Fruit fly (Drosophila melanogaster) whole organism, embryonic: ENCODE data around the gene CG42404.
A peak's percentile ranks its signal among the peaks of the same experiment; 100 is the strongest.

Experiments used
- Adf1 ChIP-seq: fragments of 200-800 bp; sonication (Bioruptor generic); IDR thresholded peaks from 2 replicates; pipeline ENCODE4 v1.3.6; 2022; ENCODE audit warnings: missing biosample characterization, missing genetic modification characterization
- Antp ChIP-seq: fragments of 200-800 bp; sonication (Bioruptor generic); optimal IDR thresholded peaks from 3 replicates; lab custom pipeline; 2016; ENCODE audit warnings: missing biosample characterization, missing genetic modification characterization
- Asciz ChIP-seq: fragments of 200-800 bp; sonication (Bioruptor generic); optimal IDR thresholded peaks from 2 replicates; lab custom pipeline; 2017; ENCODE audit warnings: missing biosample characterization, mild to moderate bottlenecking, missing genetic modification characterization, missing genetic modification reagents
- Atf3 ChIP-seq: fragments of 200-800 bp; sonication (Bioruptor generic); optimal IDR thresholded peaks from 3 replicates; lab custom pipeline; 2016; ENCODE audit warnings: missing biosample characterization, missing genetic modification characterization
- CG1024 ChIP-seq: fragments of 200-800 bp; sonication (Bioruptor generic); IDR thresholded peaks from 2 replicates; pipeline ENCODE4 v1.3.6; 2022; ENCODE audit warnings: missing biosample characterization, missing genetic modification characterization
- CG11504 ChIP-seq: fragments of 200-800 bp; sonication (Bioruptor generic); optimal IDR thresholded peaks from 3 replicates; lab custom pipeline; 2019; ENCODE audit warnings: missing biosample characterization, mild to moderate bottlenecking, missing genetic modification characterization, moderate library complexity
- CG11723 ChIP-seq: fragments of 200-800 bp; sonication (Bioruptor generic); optimal IDR thresholded peaks from 2 replicates; lab custom pipeline; 2017; ENCODE audit warnings: missing biosample characterization, mild to moderate bottlenecking, missing genetic modification characterization
- CG12219 ChIP-seq: fragments of 200-800 bp; sonication (Bioruptor generic); optimal IDR thresholded peaks from 3 replicates; lab custom pipeline; 2018; ENCODE audit warnings: missing biosample characterization, mild to moderate bottlenecking, missing genetic modification characterization
- CG14441 ChIP-seq: fragments of 200-800 bp; sonication (Bioruptor generic); IDR thresholded peaks from 2 replicates; pipeline ENCODE4 v1.3.6; 2022; ENCODE audit warnings: missing biosample characterization, missing genetic modification characterization
- CG14965 ChIP-seq: fragments of 200-800 bp; sonication (Bioruptor generic); optimal IDR thresholded peaks from 2 replicates; lab custom pipeline; 2016; ENCODE audit warnings: missing biosample characterization, missing genetic modification characterization, borderline replicate concordance
- CG18476 ChIP-seq: fragments of 200-800 bp; sonication (Bioruptor generic); optimal IDR thresholded peaks from 2 replicates; lab custom pipeline; 2016; ENCODE audit warnings: missing biosample characterization, mild to moderate bottlenecking, missing genetic modification characterization
- CG2199 ChIP-seq: fragments of 200-800 bp; sonication (Bioruptor generic); IDR thresholded peaks from 3 replicates; pipeline ENCODE4 v1.3.6; 2022; ENCODE audit warnings: missing biosample characterization, missing genetic modification characterization
- CG2889 ChIP-seq: fragments of 200-800 bp; sonication (Bioruptor generic); IDR thresholded peaks from 3 replicates; pipeline ENCODE4 v1.3.6; 2022; ENCODE audit warnings: missing biosample characterization, missing genetic modification characterization
- CG4282 ChIP-seq: fragments of 200-800 bp; sonication (Bioruptor generic); optimal IDR thresholded peaks from 2 replicates; lab custom pipeline; 2016; ENCODE audit warnings: missing biosample characterization, missing genetic modification characterization
- CG5953 ChIP-seq: fragments of 200-800 bp; sonication (Bioruptor generic); IDR thresholded peaks from 2 replicates; pipeline ENCODE4 v1.3.6; 2022; ENCODE audit warnings: missing biosample characterization, missing genetic modification characterization
- CG6854 ChIP-seq: fragments of 200-800 bp; sonication (Bioruptor generic); optimal IDR thresholded peaks from 3 replicates; lab custom pipeline; 2017; ENCODE audit warnings: missing biosample characterization, mild to moderate bottlenecking, missing genetic modification characterization
- CG8089 ChIP-seq: fragments of 200-800 bp; sonication (Bioruptor generic); optimal IDR thresholded peaks from 3 replicates; lab custom pipeline; 2016; ENCODE audit warnings: missing biosample characterization, missing genetic modification characterization
- CG8944 ChIP-seq: fragments of 200-800 bp; sonication (Bioruptor generic); optimal IDR thresholded peaks from 3 replicates; lab custom pipeline; 2016; ENCODE audit warnings: missing biosample characterization, missing genetic modification characterization
- CHES-1-like ChIP-seq: fragments of 200-800 bp; sonication (Bioruptor generic); optimal IDR thresholded peaks from 2 replicates; lab custom pipeline; 2016; ENCODE audit warnings: missing biosample characterization, missing genetic modification characterization
- Camta ChIP-seq: fragments of 200-800 bp; sonication (Bioruptor generic); optimal IDR thresholded peaks from 2 replicates; lab custom pipeline; 2016; ENCODE audit warnings: missing biosample characterization, missing genetic modification characterization
- D19A ChIP-seq: fragments of 200-800 bp; optimal IDR thresholded peaks from 3 replicates; lab custom pipeline; 2019; ENCODE audit warnings: missing biosample characterization, mild to moderate bottlenecking, missing genetic modification characterization, moderate library complexity
- Dref ChIP-seq: fragments of 200-800 bp; sonication (Bioruptor generic); IDR thresholded peaks from 2 replicates; pipeline ENCODE4 v1.3.6; 2022; ENCODE audit warnings: missing biosample characterization, missing genetic modification characterization
- Drgx ChIP-seq: fragments of 200-800 bp; sonication (Bioruptor generic); IDR thresholded peaks from 2 replicates; pipeline ENCODE4 v1.3.6; 2022; ENCODE audit warnings: missing biosample characterization, missing genetic modification characterization
- Fer3 ChIP-seq: fragments of 200-800 bp; sonication (Bioruptor generic); optimal IDR thresholded peaks from 2 replicates; lab custom pipeline; 2018; ENCODE audit warnings: missing biosample characterization, mild to moderate bottlenecking, missing genetic modification characterization, moderate library complexity
- H2.0 ChIP-seq: fragments of 200-800 bp; sonication (Bioruptor generic); IDR thresholded peaks from 2 replicates; pipeline ENCODE4 v1.3.6; 2022; ENCODE audit warnings: missing biosample characterization, missing genetic modification characterization
- HLH4C ChIP-seq: fragments of 200-800 bp; sonication (Bioruptor generic); IDR thresholded peaks from 3 replicates; pipeline ENCODE4 v1.3.6; 2022; ENCODE audit warnings: missing biosample characterization, missing genetic modification characterization; ENCODE audit not compliant: partially characterized antibody
- Hey ChIP-seq: fragments of 200-800 bp; sonication (Bioruptor generic); optimal IDR thresholded peaks from 3 replicates; lab custom pipeline; 2018; ENCODE audit warnings: missing biosample characterization, mild to moderate bottlenecking, missing genetic modification characterization
- MESR4 ChIP-seq: fragments of 200-800 bp; sonication (Bioruptor generic); optimal IDR thresholded peaks from 2 replicates; lab custom pipeline; 2018; ENCODE audit warnings: missing biosample characterization, mild to moderate bottlenecking, missing genetic modification characterization, moderate library complexity
- Myb ChIP-seq: fragments of 200-800 bp; sonication (Bioruptor generic); optimal IDR thresholded peaks from 2 replicates; lab custom pipeline; 2016; ENCODE audit warnings: missing biosample characterization, missing genetic modification characterization
- NC2α ChIP-seq: fragments of 200-800 bp; sonication (Bioruptor generic); optimal IDR thresholded peaks from 2 replicates; lab custom pipeline; 2016; ENCODE audit warnings: missing biosample characterization, missing genetic modification characterization
- Neu2 ChIP-seq: fragments of 200-800 bp; sonication (Bioruptor generic); optimal IDR thresholded peaks from 3 replicates; lab custom pipeline; 2016; ENCODE audit warnings: missing biosample characterization, missing genetic modification characterization, borderline replicate concordance
- Nf-YC ChIP-seq: fragments of 200-800 bp; optimal IDR thresholded peaks from 3 replicates; lab custom pipeline; 2019; ENCODE audit warnings: missing biosample characterization, mild to moderate bottlenecking, missing genetic modification characterization, moderate library complexity
- Taf1 ChIP-seq: fragments of 200-800 bp; sonication (Bioruptor generic); IDR thresholded peaks from 2 replicates; pipeline ENCODE4 v1.3.6; 2022; ENCODE audit warnings: missing biosample characterization, missing genetic modification characterization
- Usf ChIP-seq: fragments of 200-800 bp; sonication (Bioruptor generic); optimal IDR thresholded peaks from 2 replicates; lab custom pipeline; 2017; ENCODE audit warnings: missing genotype, missing biosample characterization, missing genetic modification characterization
- ase ChIP-seq: fragments of 200-800 bp; sonication (Bioruptor generic); IDR thresholded peaks from 3 replicates; pipeline ENCODE4 v1.3.6; 2022; ENCODE audit warnings: missing biosample characterization, missing genetic modification characterization
- cato ChIP-seq: fragments of 200-800 bp; sonication (Bioruptor generic); optimal IDR thresholded peaks from 2 replicates; lab custom pipeline; 2016; ENCODE audit warnings: missing biosample characterization, missing genetic modification characterization, borderline replicate concordance
- emc ChIP-seq: fragments of 200-800 bp; sonication (Bioruptor generic); optimal IDR thresholded peaks from 2 replicates; lab custom pipeline; 2016; ENCODE audit warnings: missing biosample characterization, missing genetic modification characterization
- en ChIP-seq: fragments of 200-800 bp; sonication (Bioruptor generic); optimal IDR thresholded peaks from 2 replicates; lab custom pipeline; 2016; ENCODE audit warnings: missing biosample characterization, missing genetic modification characterization
- fd3F ChIP-seq: fragments of 200-800 bp; sonication (Bioruptor generic); optimal IDR thresholded peaks from 2 replicates; lab custom pipeline; 2018; ENCODE audit warnings: missing biosample characterization, mild to moderate bottlenecking, missing genetic modification characterization, moderate library complexity
- gcm2 ChIP-seq: fragments of 200-800 bp; sonication (Bioruptor generic); optimal IDR thresholded peaks from 2 replicates; lab custom pipeline; 2016; ENCODE audit warnings: missing biosample characterization, missing genetic modification characterization
- grau ChIP-seq: fragments of 200-800 bp; optimal IDR thresholded peaks from 3 replicates; lab custom pipeline; 2019; ENCODE audit warnings: missing biosample characterization, mild to moderate bottlenecking, missing genetic modification characterization, moderate library complexity
- lab ChIP-seq: fragments of 200-800 bp; sonication (Bioruptor generic); optimal IDR thresholded peaks from 3 replicates; lab custom pipeline; 2017; ENCODE audit warnings: missing biosample characterization, missing genetic modification characterization, mild to moderate bottlenecking, moderate library complexity, missing genetic modification reagents
- lbe ChIP-seq: fragments of 200-800 bp; sonication (Bioruptor generic); optimal IDR thresholded peaks from 2 replicates; lab custom pipeline; 2016; ENCODE audit warnings: missing biosample characterization, mild to moderate bottlenecking, missing genetic modification characterization
- peb ChIP-seq: fragments of 200-800 bp; sonication (Bioruptor generic); IDR thresholded peaks from 2 replicates; pipeline ENCODE4 v1.3.6; 2022; ENCODE audit warnings: missing biosample characterization, missing genetic modification characterization
- pfk ChIP-seq: fragments of 200-800 bp; sonication (Bioruptor generic); optimal IDR thresholded peaks from 2 replicates; lab custom pipeline; 2018; ENCODE audit warnings: missing biosample characterization, mild to moderate bottlenecking, missing genetic modification characterization, moderate library complexity
- ro ChIP-seq: fragments of 200-800 bp; sonication (Bioruptor generic); IDR thresholded peaks from 2 replicates; pipeline ENCODE4 v1.3.6; 2022; ENCODE audit warnings: missing biosample characterization, missing genetic modification characterization
- schlank ChIP-seq: fragments of 200-800 bp; sonication (Bioruptor generic); optimal IDR thresholded peaks from 2 replicates; lab custom pipeline; 2018; ENCODE audit warnings: missing biosample characterization, mild to moderate bottlenecking, missing genetic modification characterization
- sd ChIP-seq: fragments of 200-800 bp; sonication (Bioruptor generic); optimal IDR thresholded peaks from 3 replicates; lab custom pipeline; 2018; ENCODE audit warnings: missing biosample characterization, mild to moderate bottlenecking, missing genetic modification characterization, moderate library complexity
- sens-2 ChIP-seq: fragments of 200-800 bp; sonication (Bioruptor generic); IDR thresholded peaks from 2 replicates; pipeline ENCODE4 v1.3.6; 2022; ENCODE audit warnings: missing biosample characterization, missing genetic modification characterization
- seq ChIP-seq: fragments of 200-800 bp; sonication (Bioruptor generic); IDR thresholded peaks from 2 replicates; pipeline ENCODE4 v1.3.6; 2022; ENCODE audit warnings: missing biosample characterization, missing genetic modification characterization
- usp ChIP-seq: fragments of >200 bp; optimal IDR thresholded peaks from 2 replicates; lab custom pipeline; 2017; ENCODE audit warnings: missing biosample characterization, missing genetic modification characterization

CG42404 gene

DNA sequence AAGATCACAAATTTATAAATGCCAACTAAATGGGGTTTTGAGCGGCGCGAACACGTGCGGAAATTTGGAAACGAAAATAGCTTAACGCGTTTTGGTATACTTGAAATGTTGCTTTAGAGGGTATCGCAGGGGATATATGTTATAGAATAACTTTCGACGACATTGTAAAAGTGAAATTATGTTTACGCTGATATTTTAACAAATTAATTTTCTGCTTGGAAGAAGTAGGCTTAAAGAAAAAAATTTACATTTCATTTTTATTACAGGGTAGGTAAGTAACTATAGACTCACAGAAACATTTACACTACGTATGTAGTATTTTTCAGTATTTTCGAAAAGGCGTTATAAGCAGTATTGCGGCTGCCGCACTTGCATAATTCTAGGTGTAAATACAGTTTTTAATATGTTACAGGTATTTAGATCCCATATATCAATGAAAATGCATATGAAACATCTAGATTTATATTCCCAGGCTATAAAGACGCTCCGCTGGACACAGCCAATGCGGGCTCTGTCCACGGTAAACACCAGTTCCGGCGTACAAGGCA, 20.5 kb upstream of the CG42404 start, which contains the start of the genes Art3 and mRpS10 (continued):
- TF ChIP-seq Taf1 (GFP tag; lab: Robert Waterston, UW): peak; percentile 100
- peak; percentile 99 for TF ChIP-seq CG18476 (GFP tag; lab: Kevin White, UChicago)
- TF ChIP-seq Adf1 (GFP tag; lab: Robert Waterston, UW): peak; percentile 95
- TF ChIP-seq Dref (GFP tag; lab: Robert Waterston, UW): peak; percentile 55
- peak; percentile 98 for TF ChIP-seq CG4282 (GFP tag; lab: Kevin White, UChicago)
- peak; percentile 99 for TF ChIP-seq D19A
- TF ChIP-seq lab (GFP tag; lab: Kevin White, UChicago): peak; percentile 100
- TF ChIP-seq CG8089 (GFP tag; lab: Kevin White, UChicago): peak; percentile 100
- TF ChIP-seq usp (GFP tag; lab: Kevin White, UChicago): no peak
- TF ChIP-seq seq (GFP tag; lab: Robert Waterston, UW): peak; percentile 100
- peak; percentile 99 for TF ChIP-seq Hey (tag; lab: Kevin White, UChicago)
- peak; percentile 100 for TF ChIP-seq CG2889 (GFP tag; lab: Robert Waterston, UW)
- TF ChIP-seq CG11504 (tag; lab: Kevin White, UChicago): peak; percentile 99
- peak; percentile 100 for TF ChIP-seq Fer3
- peak; percentile 93 for TF ChIP-seq MESR4 (GFP tag; lab: Kevin White, UChicago)
- TF ChIP-seq Neu2 (GFP tag; lab: Kevin White, UChicago): peak; percentile 100
- TF ChIP-seq CG12219 (GFP tag; lab: Kevin White, UChicago): peak; percentile 100
- peak; percentile 100 for TF ChIP-seq fd3F (GFP tag; lab: Kevin White, UChicago)
- peak; percentile 100 for TF ChIP-seq Asciz (GFP tag; lab: Kevin White, UChicago)
- TF ChIP-seq schlank (tag; lab: Kevin White, UChicago): peak; percentile 100
- TF ChIP-seq sens-2 (GFP tag; lab: Robert Waterston, UW): peak; percentile 100
- TF ChIP-seq Myb (GFP tag; lab: Kevin White, UChicago): peak; percentile 96
- TF ChIP-seq Camta: peak; percentile 100
- TF ChIP-seq Antp (GFP tag; lab: Kevin White, UChicago): peak; percentile 100
- peak; percentile 100 for TF ChIP-seq cato
- TF ChIP-seq pfk (GFP tag; lab: Kevin White, UChicago): peak; percentile 84
- TF ChIP-seq emc (GFP tag; lab: Kevin White, UChicago): peak; percentile 100
- peak; percentile 100 for TF ChIP-seq grau (tag; lab: Kevin White, UChicago)
- TF ChIP-seq Atf3 (GFP tag; lab: Kevin White, UChicago): peak; percentile 100
- peak; percentile 100 for TF ChIP-seq CG14441
- peak; percentile 96 for TF ChIP-seq Nf-YC (tag; lab: Kevin White, UChicago)
- peak; percentile 100 for TF ChIP-seq en (GFP tag; lab: Kevin White, UChicago)
- TF ChIP-seq NC2α (GFP tag; lab: Kevin White, UChicago): peak; percentile 99
- peak; percentile 100 for TF ChIP-seq H2.0 (GFP tag; lab: Robert Waterston, UW)
- peak; percentile 100 for TF ChIP-seq CHES-1-like (GFP tag; lab: Kevin White, UChicago)
- peak; percentile 99 for TF ChIP-seq CG1024 (GFP tag; lab: Robert Waterston, UW)
- TF ChIP-seq lbe (GFP tag; lab: Kevin White, UChicago): peak; percentile 99
- peak; percentile 100 for TF ChIP-seq CG5953 (GFP tag; lab: Robert Waterston, UW)
- peak; percentile 100 for TF ChIP-seq peb (GFP tag; lab: Robert Waterston, UW)
- peak; percentile 99 for TF ChIP-seq CG11723
- no peak for TF ChIP-seq HLH4C (GFP tag; lab: Robert Waterston, UW)
- TF ChIP-seq CG8944 (GFP tag; lab: Kevin White, UChicago): peak; percentile 100
- TF ChIP-seq CG2199 (GFP tag; lab: Robert Waterston, UW): peak; percentile 100
- peak; percentile 99 for TF ChIP-seq sd
- peak; percentile 99 for TF ChIP-seq CG6854 (GFP tag; lab: Kevin White, UChicago)
- peak; percentile 100 for TF ChIP-seq ase (GFP tag; lab: Robert Waterston, UW)
- TF ChIP-seq gcm2 (GFP tag; lab: Kevin White, UChicago): peak; percentile 99
- peak; percentile 100 for TF ChIP-seq Drgx (GFP tag; lab: Robert Waterston, UW)
- peak; percentile 100 for TF ChIP-seq Usf (GFP tag; lab: Kevin White, UChicago)
- peak; percentile 94 for TF ChIP-seq CG14965
- peak; percentile 100 for TF ChIP-seq ro (GFP tag; lab: Robert Waterston, UW)
